Fruit fly (Drosophila melanogaster) S2 (cell line): ENCODE measurements around the gene Cyp4c3.
A peak's percentile ranks its signal among the peaks of the same experiment; 100 is the strongest.

Experiments used
- CG8478 ChIP-seq: fragments of >200 bp; optimal IDR thresholded peaks from 2 replicates; lab custom pipeline; 2018
- CTCF ChIP-seq, 2 experiments: fragments of >200 bp; optimal IDR thresholded peaks; 2 replicates each; lab custom pipeline; 2018

DNA sequence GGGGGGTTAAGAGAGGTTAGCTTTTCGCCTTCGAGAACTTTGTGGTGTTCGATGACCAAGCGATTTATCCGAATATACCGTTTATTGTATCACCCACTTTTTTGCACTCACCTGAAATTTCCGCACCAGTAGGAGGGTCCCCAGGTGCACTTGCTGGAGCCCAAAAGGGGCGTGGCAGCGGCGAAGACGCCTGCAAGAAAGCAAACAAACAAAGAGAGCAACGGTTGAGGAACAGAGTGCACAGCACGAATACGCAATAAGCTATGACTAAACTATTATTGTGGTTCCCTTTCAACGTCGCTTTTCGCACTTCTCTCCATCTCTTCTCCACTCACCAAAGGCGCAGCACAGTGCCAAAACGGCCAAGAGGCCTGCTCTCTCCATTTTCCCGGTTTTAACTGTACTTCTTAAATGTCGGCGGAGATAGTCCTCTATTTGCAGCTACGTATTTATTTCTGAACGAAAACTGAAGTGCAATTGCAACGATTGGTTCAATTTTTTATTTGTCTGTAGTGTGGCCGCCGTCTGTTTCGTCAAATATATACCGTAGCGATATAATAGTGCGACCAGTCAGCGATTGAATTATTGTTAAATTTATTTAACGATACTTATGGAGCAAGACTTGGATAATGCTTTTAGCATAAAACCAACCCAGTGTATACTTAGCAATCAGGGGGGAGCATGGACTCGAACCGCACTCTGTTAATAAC is 5.1 kb upstream of the Cyp4c3 start, which contains the start of gene Sap-r:
- no peak for TF ChIP-seq CG8478 (lab: Kevin White, UChicago)
- peak; percentile 68 to 69 for TF ChIP-seq CTCF (optimal IDR thresholded peaks at IDR 0.05; lab: Kevin White, UChicago)
